Worm (Caenorhabditis elegans) whole organism, young adult: ENCODE results near the gene ZK899.5.

Experiments used
- B0035.1 ChIP-seq: sonication (generic microtip); optimal IDR thresholded peaks from 2 replicates; lab custom pipeline; 2016; ENCODE audit warnings: missing genetic modification characterization, mild to moderate bottlenecking, missing compliant biosample characterization, missing genotype, missing genetic modification reagents
- F39B2.1 ChIP-seq: fragments of 200-800 bp; sonication (Bioruptor generic); IDR thresholded peaks from 2 replicates; pipeline ENCODE4 v1.3.6; 2022; ENCODE audit warnings: missing genetic modification reagents, missing genetic modification characterization, missing compliant biosample characterization
- F49E8.2 ChIP-seq: sonication (generic microtip); optimal IDR thresholded peaks from 3 replicates; lab custom pipeline; 2017; ENCODE audit warnings: missing genetic modification characterization, mild to moderate bottlenecking, missing compliant biosample characterization, antibody characterized with exemption, moderate library complexity; ENCODE audit not compliant: insufficient read depth
- F55B11.4 ChIP-seq: sonication (generic microtip); optimal IDR thresholded peaks from 2 replicates; lab custom pipeline; 2016; ENCODE audit warnings: missing compliant biosample characterization, missing genetic modification characterization, borderline replicate concordance; ENCODE audit not compliant: insufficient read depth
- F57C9.4 ChIP-seq: sonication (generic microtip); optimal IDR thresholded peaks from 2 replicates; lab custom pipeline; 2017; ENCODE audit warnings: mild to moderate bottlenecking, missing genetic modification characterization, missing compliant biosample characterization
- Y95B8A.8 ChIP-seq: fragments of 200-800 bp; sonication (Bioruptor generic); IDR thresholded peaks from 2 replicates; pipeline ENCODE4 v1.3.6; 2022; ENCODE audit warnings: missing genetic modification reagents, missing genetic modification characterization, missing compliant biosample characterization
- ZK185.1 ChIP-seq: sonication (generic microtip); optimal IDR thresholded peaks from 2 replicates; lab custom pipeline; 2016; ENCODE audit warnings: mild to moderate bottlenecking, missing genetic modification characterization, missing compliant biosample characterization; ENCODE audit not compliant: poor library complexity, severe bottlenecking
- attf-3 ChIP-seq: fragments of 200-800 bp; sonication (Bioruptor generic); conservative IDR thresholded peaks from 2 replicates; pipeline ENCODE4 v1.3.6; 2022; ENCODE audit warnings: missing genetic modification reagents, missing genetic modification characterization, missing compliant biosample characterization
- ccch-3 ChIP-seq: fragments of 200-800 bp; sonication (Bioruptor generic); optimal IDR thresholded peaks from 2 replicates; lab custom pipeline; 2018; ENCODE audit warnings: mild to moderate bottlenecking, missing genetic modification characterization, missing compliant biosample characterization
- cebp-2 ChIP-seq: fragments of 200-800 bp; sonication (Bioruptor generic); IDR thresholded peaks from 2 replicates; pipeline ENCODE4 v1.3.6; 2022; ENCODE audit warnings: missing genetic modification characterization, missing compliant biosample characterization
- ceh-27 ChIP-seq: fragments of 200-800 bp; sonication (Bioruptor generic); optimal IDR thresholded peaks from 2 replicates; lab custom pipeline; 2018; ENCODE audit warnings: mild to moderate bottlenecking, missing genetic modification characterization, moderate library complexity, missing compliant biosample characterization
- ceh-58 ChIP-seq: fragments of 200-800 bp; sonication (Bioruptor generic); IDR thresholded peaks from 2 replicates; pipeline ENCODE4 v1.3.6; 2022; ENCODE audit warnings: missing genetic modification characterization, missing compliant biosample characterization
- dox-1 ChIP-seq: fragments of 200-800 bp; sonication (Bioruptor generic); IDR thresholded peaks from 2 replicates; pipeline ENCODE4 v1.3.6; 2022; ENCODE audit warnings: missing genetic modification reagents, missing genetic modification characterization, missing compliant biosample characterization
- dpl-1 ChIP-seq: fragments of 150-350 bp; optimal IDR thresholded peaks from 2 replicates; lab custom pipeline; 2014; ENCODE audit warnings: missing biosample characterization, missing genetic modification reagents, missing genetic modification characterization
- efl-1 ChIP-seq: fragments of 150-350 bp; optimal IDR thresholded peaks from 2 replicates; lab custom pipeline; 2014; ENCODE audit warnings: missing biosample characterization, missing genetic modification reagents, missing genetic modification characterization
- egl-44 ChIP-seq: fragments of 200-800 bp; sonication (Bioruptor generic); IDR thresholded peaks from 2 replicates; pipeline ENCODE4 v1.3.6; 2022; ENCODE audit warnings: missing genetic modification reagents, missing genetic modification characterization, missing compliant biosample characterization
- ekl-4 ChIP-seq: fragments of 200-800 bp; sonication (Bioruptor generic); IDR thresholded peaks from 2 replicates; pipeline ENCODE4 v1.3.6; 2022; ENCODE audit warnings: missing genetic modification reagents, missing genetic modification characterization, missing compliant biosample characterization
- hlh-12 ChIP-seq: sonication (generic microtip); optimal IDR thresholded peaks from 2 replicates; lab custom pipeline; 2016; ENCODE audit warnings: missing genetic modification characterization, missing compliant biosample characterization
- hrde-1 ChIP-seq: sonication (generic microtip); optimal IDR thresholded peaks from 2 replicates; lab custom pipeline; 2016; ENCODE audit warnings: missing genetic modification characterization, mild to moderate bottlenecking, missing compliant biosample characterization, moderate library complexity, missing genotype, missing genetic modification reagents, borderline replicate concordance
- hsf-1 ChIP-seq: fragments of 200-800 bp; sonication (Bioruptor generic); IDR thresholded peaks from 2 replicates; pipeline ENCODE4 v1.3.6; 2022; ENCODE audit warnings: missing genetic modification reagents, missing genetic modification characterization, missing compliant biosample characterization
- lag-1 ChIP-seq: fragments of 200-800 bp; sonication (Bioruptor generic); IDR thresholded peaks from 2 replicates; pipeline ENCODE4 v1.3.6; 2022; ENCODE audit warnings: missing genetic modification reagents, missing genetic modification characterization, missing compliant biosample characterization
- let-526 ChIP-seq: fragments of 200-800 bp; sonication (Bioruptor generic); IDR thresholded peaks from 2 replicates; pipeline ENCODE4 v1.3.6; 2022; ENCODE audit warnings: missing genetic modification reagents, missing genetic modification characterization, missing compliant biosample characterization
- lin-54 ChIP-seq: fragments of 200-800 bp; sonication (Bioruptor generic); optimal IDR thresholded peaks from 2 replicates; lab custom pipeline; 2018; ENCODE audit warnings: mild to moderate bottlenecking, missing genetic modification characterization, missing compliant biosample characterization
- madf-3 ChIP-seq: fragments of 200-800 bp; sonication (Bioruptor generic); IDR thresholded peaks from 2 replicates; pipeline ENCODE4 v1.3.6; 2022; ENCODE audit warnings: missing genetic modification reagents, missing genetic modification characterization, missing compliant biosample characterization
- mes-4 ChIP-seq: sonication (generic microtip); optimal IDR thresholded peaks from 2 replicates; lab custom pipeline; 2016; ENCODE audit warnings: missing genotype, missing genetic modification characterization, missing compliant biosample characterization
- mxl-1 ChIP-seq: sonication (generic microtip); optimal IDR thresholded peaks from 2 replicates; lab custom pipeline; 2016; ENCODE audit warnings: missing genetic modification characterization, missing compliant biosample characterization
- nfya-1 ChIP-seq: sonication (generic microtip); optimal IDR thresholded peaks from 2 replicates; lab custom pipeline; 2017; ENCODE audit warnings: antibody characterized with exemption, missing compliant biosample characterization, missing genetic modification characterization, borderline replicate concordance; ENCODE audit not compliant: insufficient read depth
- nhr-27 ChIP-seq: fragments of 200-800 bp; sonication (Bioruptor generic); optimal IDR thresholded peaks from 2 replicates; lab custom pipeline; 2018; ENCODE audit warnings: mild to moderate bottlenecking, missing genetic modification characterization, moderate library complexity, missing compliant biosample characterization
- nhr-90 ChIP-seq: sonication (generic microtip); optimal IDR thresholded peaks from 2 replicates; lab custom pipeline; 2016; ENCODE audit warnings: missing genotype, mild to moderate bottlenecking, missing genetic modification characterization, missing compliant biosample characterization
- pbrm-1 ChIP-seq: fragments of 200-800 bp; sonication (Bioruptor generic); IDR thresholded peaks from 2 replicates; pipeline ENCODE4 v1.3.6; 2022; ENCODE audit warnings: missing genetic modification reagents, missing genetic modification characterization, missing compliant biosample characterization
- rec-8 ChIP-seq, 2 experiments: sonication (generic microtip); optimal IDR thresholded peaks; 2 replicates each; lab custom pipeline; 2016; ENCODE audit warnings: mild to moderate bottlenecking in 2 of 2, missing genetic modification characterization in 2 of 2, missing genetic modification reagents in 2 of 2, missing genotype in 2 of 2, missing biosample characterization in 1 of 2, missing compliant biosample characterization in 1 of 2, moderate library complexity in 1 of 2
- sptf-2 ChIP-seq: fragments of 200-800 bp; sonication (Bioruptor generic); optimal IDR thresholded peaks from 2 replicates; lab custom pipeline; 2018; ENCODE audit warnings: mild to moderate bottlenecking, missing genetic modification characterization, missing compliant biosample characterization
- tbx-9 ChIP-seq: sonication (generic microtip); optimal IDR thresholded peaks from 2 replicates; lab custom pipeline; 2016; ENCODE audit warnings: borderline replicate concordance, missing genetic modification characterization, inconsistent platforms, missing compliant biosample characterization
- zfh-2 ChIP-seq: fragments of 200-800 bp; sonication (Bioruptor generic); conservative IDR thresholded peaks from 2 replicates; pipeline ENCODE4 v1.3.6; 2022; ENCODE audit warnings: missing genetic modification reagents, missing genetic modification characterization, missing compliant biosample characterization
- ztf-25 ChIP-seq: fragments of 200-800 bp; sonication (Bioruptor generic); IDR thresholded peaks from 2 replicates; pipeline ENCODE4 v1.3.6; 2022; ENCODE audit warnings: missing genetic modification reagents, missing genetic modification characterization, missing compliant biosample characterization
- ztf-28 ChIP-seq: fragments of 200-800 bp; sonication (Bioruptor generic); IDR thresholded peaks from 2 replicates; pipeline ENCODE4 v1.3.6; 2022; ENCODE audit warnings: missing genetic modification reagents, missing genetic modification characterization, missing compliant biosample characterization

ZK899.5 gene

DNA sequence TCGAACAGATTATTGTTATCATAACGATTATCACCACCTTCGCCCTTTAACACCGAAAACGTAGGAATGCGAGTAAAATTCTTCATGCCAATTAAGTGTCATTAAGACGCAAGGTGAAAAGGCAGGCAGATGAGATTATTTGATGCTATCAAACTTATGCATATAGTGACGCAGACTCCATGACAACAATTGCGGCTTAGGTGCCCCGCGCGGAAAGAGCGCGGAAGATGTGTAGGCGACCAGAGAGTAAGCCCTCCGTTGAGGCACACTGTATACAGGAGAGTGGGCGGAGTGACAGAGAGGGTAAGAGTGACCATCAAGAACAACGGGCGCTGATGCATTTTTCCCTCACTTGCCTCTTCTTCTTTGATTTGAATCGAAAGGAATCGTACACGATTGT is 33.9 kb upstream of the ZK899.5 start:
- TF ChIP-seq cebp-2 (GFP tag; lab: Robert Waterston, UW) (no peak), hrde-1 (no peak), ztf-28 (GFP tag; lab: Robert Waterston, UW) (no peak), F39B2.1 (GFP tag; lab: Robert Waterston, UW) (no peak), pbrm-1 (GFP tag; lab: Robert Waterston, UW) (no peak), F49E8.2 (tag; lab: Kevin White, UChicago) (no peak), ceh-58 (GFP tag; lab: Robert Waterston, UW) (no peak)

DNA sequence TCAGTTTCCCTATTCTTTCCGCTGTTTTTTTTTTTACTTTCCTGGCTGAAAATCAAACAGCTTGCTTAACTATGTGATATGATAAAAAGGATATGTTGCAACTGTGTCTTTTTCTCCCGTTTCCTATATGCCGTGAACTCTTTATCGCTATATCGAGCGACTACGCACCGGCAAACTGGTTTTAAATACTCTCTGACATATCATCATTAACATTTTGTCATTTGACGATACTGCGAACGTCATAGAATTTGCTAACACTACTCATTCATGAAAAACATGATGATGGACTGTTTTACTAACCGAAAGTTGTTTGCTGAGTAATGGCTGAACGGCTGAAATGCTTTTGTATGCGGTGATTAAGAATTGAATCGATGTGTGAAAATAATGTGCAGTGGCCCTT is 30.7 kb upstream of the ZK899.5 start:
- TF ChIP-seq nfya-1 (tag; lab: Kevin White, UChicago) (no peak), dox-1 (GFP tag; lab: Robert Waterston, UW) (no peak), egl-44 (GFP tag; lab: Robert Waterston, UW) (no peak), nhr-90 (tag; lab: Kevin White, UChicago) (no peak), F39B2.1 (GFP tag; lab: Robert Waterston, UW) (no peak)

DNA sequence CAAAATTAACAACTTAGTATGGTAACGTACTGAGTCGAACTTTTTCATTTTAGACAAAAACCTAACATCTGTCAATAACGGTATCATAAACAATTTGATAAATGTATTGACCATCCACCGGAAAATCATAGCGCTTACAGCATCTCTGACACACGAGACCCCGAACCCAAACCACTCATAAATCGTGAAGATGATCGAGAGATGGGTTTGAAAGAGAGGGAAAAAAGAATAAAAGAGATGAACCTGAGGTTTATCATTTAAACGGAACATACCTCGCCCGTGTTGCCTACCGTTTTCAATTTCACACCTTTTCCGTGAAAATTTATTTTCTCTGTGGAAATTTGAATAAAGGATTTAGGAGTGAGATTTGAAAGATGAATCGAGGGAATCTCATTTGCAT is 28.8 kb upstream of the ZK899.5 start:
- TF ChIP-seq lin-54 (no peak), nhr-27 (tag; lab: Kevin White, UChicago) (no peak), sptf-2 (GFP tag; lab: Kevin White, UChicago) (no peak), nfya-1 (tag; lab: Kevin White, UChicago) (no peak), rec-8 (tag; optimal IDR thresholded peaks at IDR 0.05; lab: Kevin White, UChicago) (no peak), F57C9.4 (tag; lab: Kevin White, UChicago) (no peak), ZK185.1 (tag; lab: Kevin White, UChicago) (no peak), hrde-1 (no peak), ztf-25 (no peak), efl-1 (GFP tag; lab: Kevin White, UChicago) (no peak), hsf-1 (no peak), ztf-28 (GFP tag; lab: Robert Waterston, UW) (no peak), zfh-2 (GFP tag; lab: Robert Waterston, UW) (no peak), attf-3 (GFP tag; lab: Robert Waterston, UW) (no peak), lag-1 (GFP tag; lab: Robert Waterston, UW) (no peak), ekl-4 (GFP tag; lab: Robert Waterston, UW) (no peak), madf-3 (GFP tag; lab: Robert Waterston, UW) (no peak), dpl-1 (GFP tag; lab: Kevin White, UChicago) (no peak)

DNA sequence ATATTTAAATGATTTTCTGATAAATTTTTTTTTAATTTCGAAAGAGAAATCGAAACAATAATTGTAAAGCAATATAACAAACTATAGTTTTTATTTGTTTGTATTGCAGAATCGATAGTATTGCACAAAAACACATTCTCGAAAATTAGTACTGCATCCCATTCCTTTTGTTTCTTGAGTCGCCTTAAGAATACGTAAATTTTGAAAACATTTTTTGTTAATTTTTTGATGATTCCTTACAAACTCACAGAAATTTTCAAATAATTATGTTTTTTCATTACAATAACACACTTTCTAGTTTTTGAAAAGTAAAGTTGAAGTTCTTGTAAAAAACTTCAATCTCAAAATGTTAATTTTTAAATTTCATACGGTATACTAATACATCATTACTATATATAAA is 25.4 kb upstream of the ZK899.5 start:
- TF ChIP-seq hlh-12 (tag; lab: Kevin White, UChicago) (no peak), F55B11.4 (tag; lab: Kevin White, UChicago) (no peak), B0035.1 (no peak), mxl-1 (tag; lab: Kevin White, UChicago) (no peak), Y95B8A.8 (GFP tag; lab: Robert Waterston, UW) (no peak), egl-44 (GFP tag; lab: Robert Waterston, UW) (no peak), tbx-9 (no peak), mes-4 (tag; lab: Kevin White, UChicago) (no peak), nhr-90 (tag; lab: Kevin White, UChicago) (no peak), let-526 (GFP tag; lab: Robert Waterston, UW) (no peak), efl-1 (GFP tag; lab: Kevin White, UChicago) (no peak), ccch-3 (GFP tag; lab: Kevin White, UChicago) (no peak), hrde-1 (no peak), ceh-27 (no peak)
